Worm (Caenorhabditis elegans) whole organism, L4 larva: ENCODE data around the gene eif-3.B.
A peak's percentile ranks its signal among the peaks of the same experiment; 100 is the strongest.

ENCODE experiments used
- F10B5.3 ChIP-seq: sonication (generic microtip); optimal IDR thresholded peaks from 2 replicates; lab custom pipeline; 2016; ENCODE audit warnings: mild to moderate bottlenecking, missing genetic modification characterization, missing compliant biosample characterization
- F26F4.8 ChIP-seq: fragments of 200-800 bp; sonication (Bioruptor generic); conservative IDR thresholded peaks from 2 replicates; pipeline ENCODE4 v1.3.6; 2022; ENCODE audit warnings: missing genetic modification characterization, missing compliant biosample characterization
- F49E8.2 ChIP-seq: sonication (generic microtip); optimal IDR thresholded peaks from 2 replicates; lab custom pipeline; 2016; ENCODE audit warnings: missing compliant biosample characterization, mild to moderate bottlenecking, missing genetic modification characterization, borderline replicate concordance
- T26A8.4 ChIP-seq: fragments of 200-800 bp; sonication (Bioruptor generic); IDR thresholded peaks from 2 replicates; pipeline ENCODE4 v1.3.6; 2022; ENCODE audit warnings: missing genetic modification characterization, missing compliant biosample characterization
- Y48G9A.11 ChIP-seq: fragments of 200-800 bp; sonication (Bioruptor generic); IDR thresholded peaks from 2 replicates; pipeline ENCODE4 v1.3.6; 2022; ENCODE audit warnings: missing genetic modification reagents, missing genetic modification characterization, missing compliant biosample characterization
- ZK546.5 ChIP-seq, 2 experiments: sonication (generic microtip); optimal IDR thresholded peaks; 2 replicates each; lab custom pipeline; 2017; ENCODE audit warnings: missing biosample characterization in 2 of 2, missing genetic modification characterization in 2 of 2
- ama-1 ChIP-seq: fragments of 150-350 bp; optimal IDR thresholded peaks from 2 replicates; lab custom pipeline; 2014; ENCODE audit warnings: inconsistent platforms, mixed read lengths
- arid-1 ChIP-seq: fragments of 200-800 bp; sonication (Bioruptor generic); conservative IDR thresholded peaks from 2 replicates; pipeline ENCODE4 v1.3.6; 2022; ENCODE audit warnings: missing genetic modification reagents, missing genetic modification characterization, missing compliant biosample characterization
- ceh-32 ChIP-seq: sonication (generic microtip); optimal IDR thresholded peaks from 2 replicates; lab custom pipeline; 2016; ENCODE audit warnings: mild to moderate bottlenecking, missing genetic modification characterization, missing compliant biosample characterization; ENCODE audit not compliant: poor library complexity
- ceh-82 ChIP-seq: sonication (generic microtip); optimal IDR thresholded peaks from 2 replicates; lab custom pipeline; 2017; ENCODE audit warnings: missing biosample characterization, missing genetic modification characterization
- ces-1 ChIP-seq: fragments of 150-350 bp; sonication (generic microtip); optimal IDR thresholded peaks from 4 replicates; lab custom pipeline; 2014; ENCODE audit warnings: missing biosample characterization, missing genetic modification reagents, missing genetic modification characterization
- ctbp-1 ChIP-seq: fragments of 200-800 bp; sonication (Bioruptor generic); IDR thresholded peaks from 2 replicates; pipeline ENCODE4 v1.3.6; 2022; ENCODE audit warnings: missing genetic modification reagents, missing genetic modification characterization, missing compliant biosample characterization
- daf-12 ChIP-seq: fragments of 150-350 bp; optimal IDR thresholded peaks from 2 replicates; lab custom pipeline; 2014; ENCODE audit warnings: missing biosample characterization, missing genetic modification reagents, missing genetic modification characterization
- daf-19 ChIP-seq: fragments of 200-800 bp; sonication (Bioruptor generic); conservative IDR thresholded peaks from 2 replicates; pipeline ENCODE4 v1.3.6; 2022; ENCODE audit warnings: missing genetic modification characterization, missing compliant biosample characterization
- dmd-6 ChIP-seq: fragments of 200-800 bp; sonication (Bioruptor generic); IDR thresholded peaks from 2 replicates; pipeline ENCODE4 v1.3.6; 2022; ENCODE audit warnings: missing genetic modification reagents, missing genetic modification characterization, missing compliant biosample characterization
- dmd-9 ChIP-seq: fragments of 200-800 bp; sonication (Bioruptor generic); IDR thresholded peaks from 2 replicates; pipeline ENCODE4 v1.3.6; 2022; ENCODE audit warnings: missing genetic modification reagents, missing genetic modification characterization, missing compliant biosample characterization
- dve-1 ChIP-seq: sonication (generic microtip); optimal IDR thresholded peaks from 2 replicates; lab custom pipeline; 2017; ENCODE audit warnings: antibody characterized with exemption, mild to moderate bottlenecking, missing genetic modification characterization, missing compliant biosample characterization; ENCODE audit not compliant: insufficient read depth
- egl-27 ChIP-seq: sonication (generic microtip); optimal IDR thresholded peaks from 3 replicates; lab custom pipeline; 2017; ENCODE audit warnings: missing biosample characterization, missing genetic modification reagents, missing genetic modification characterization
- fkh-10 ChIP-seq: fragments of 150-350 bp; optimal IDR thresholded peaks from 2 replicates; lab custom pipeline; 2014; ENCODE audit warnings: missing biosample characterization, missing genetic modification reagents, missing genetic modification characterization
- hif-1 ChIP-seq, 2 experiments: sonication (generic microtip); optimal IDR thresholded peaks; 2 replicates each; lab custom pipeline; 2016 to 2017; ENCODE audit warnings: missing compliant biosample characterization in 2 of 2, missing genetic modification characterization in 2 of 2, missing genetic modification reagents in 2 of 2, missing genotype in 2 of 2, mild to moderate bottlenecking in 1 of 2
- hlh-30 ChIP-seq: sonication (generic microtip); optimal IDR thresholded peaks from 2 replicates; lab custom pipeline; 2017; ENCODE audit warnings: antibody characterized with exemption, mild to moderate bottlenecking, missing genetic modification characterization, missing compliant biosample characterization; ENCODE audit not compliant: insufficient read depth
- hmg-1.1 ChIP-seq: fragments of 200-800 bp; sonication (Bioruptor generic); IDR thresholded peaks from 2 replicates; pipeline ENCODE4 v1.3.6; 2022; ENCODE audit warnings: missing genetic modification reagents, missing genetic modification characterization, missing compliant biosample characterization
- lin-15B ChIP-seq: fragments of 150-350 bp; sonication (generic microtip); optimal IDR thresholded peaks from 3 replicates; lab custom pipeline; 2014; ENCODE audit warnings: missing biosample characterization, missing genetic modification characterization
- lin-38 ChIP-seq: fragments of 200-800 bp; sonication (Bioruptor generic); IDR thresholded peaks from 2 replicates; pipeline ENCODE4 v1.3.6; 2022; ENCODE audit warnings: missing genetic modification reagents, missing genetic modification characterization, missing compliant biosample characterization
- lin-39 ChIP-seq: fragments of 150-350 bp; optimal IDR thresholded peaks from 2 replicates; lab custom pipeline; 2014; ENCODE audit warnings: missing biosample characterization, missing genetic modification reagents, missing genetic modification characterization
- lir-3 ChIP-seq: sonication (generic microtip); optimal IDR thresholded peaks from 2 replicates; lab custom pipeline; 2016; ENCODE audit warnings: mild to moderate bottlenecking, missing genetic modification characterization, missing compliant biosample characterization
- lsy-2 ChIP-seq, 2 experiments: fragments of 150-350 bp in 1 of 2; sonication (generic microtip) in 1 of 2; optimal IDR thresholded peaks; 2 replicates each; lab custom pipeline; 2014 to 2017; ENCODE audit warnings: missing biosample characterization in 2 of 2, missing genetic modification characterization in 2 of 2
- madf-5 ChIP-seq, 2 experiments: fragments of 200-800 bp; sonication (Bioruptor generic); IDR thresholded peaks; 2 replicates each; pipeline ENCODE4 v1.3.6; 2022; ENCODE audit warnings: missing compliant biosample characterization in 2 of 2, missing genetic modification characterization in 2 of 2
- mdl-1 ChIP-seq, 2 experiments: fragments of 150-350 bp in 1 of 2; sonication (generic microtip) in 1 of 2; optimal IDR thresholded peaks; 2 replicates each; lab custom pipeline; 2014 to 2017; ENCODE audit warnings: missing biosample characterization in 2 of 2, missing genetic modification characterization in 2 of 2
- nhr-102 ChIP-seq: sonication (generic microtip); optimal IDR thresholded peaks from 2 replicates; lab custom pipeline; 2016; ENCODE audit warnings: mild to moderate bottlenecking, missing genetic modification characterization, moderate library complexity, missing compliant biosample characterization
- nhr-237 ChIP-seq: sonication (generic microtip); optimal IDR thresholded peaks from 2 replicates; lab custom pipeline; 2017; ENCODE audit warnings: missing biosample characterization, missing genetic modification characterization
- nhr-41 ChIP-seq: fragments of 200-800 bp; sonication (Bioruptor generic); IDR thresholded peaks from 2 replicates; pipeline ENCODE4 v1.3.6; 2022; ENCODE audit warnings: missing genetic modification reagents, missing genetic modification characterization, missing compliant biosample characterization
- nhr-42 ChIP-seq: fragments of 200-800 bp; sonication (Bioruptor generic); IDR thresholded peaks from 2 replicates; pipeline ENCODE4 v1.3.6; 2022; ENCODE audit warnings: missing genetic modification characterization, missing compliant biosample characterization
- nhr-6 ChIP-seq: fragments of 150-350 bp; optimal IDR thresholded peaks from 2 replicates; lab custom pipeline; 2014; ENCODE audit warnings: missing biosample characterization, missing genetic modification characterization
- nhr-77 ChIP-seq: fragments of 150-350 bp; optimal IDR thresholded peaks from 2 replicates; lab custom pipeline; 2014; ENCODE audit warnings: missing biosample characterization, missing genetic modification characterization
- pqm-1 ChIP-seq: sonication (generic microtip); optimal IDR thresholded peaks from 2 replicates; lab custom pipeline; 2017; ENCODE audit warnings: missing biosample characterization, missing genetic modification characterization
- rbr-2 ChIP-seq: sonication (generic microtip); optimal IDR thresholded peaks from 2 replicates; lab custom pipeline; 2016; ENCODE audit warnings: missing genotype, missing genetic modification characterization, missing compliant biosample characterization
- set-16 ChIP-seq: fragments of 200-800 bp; sonication (Bioruptor generic); IDR thresholded peaks from 2 replicates; pipeline ENCODE4 v1.3.6; 2022; ENCODE audit warnings: missing genetic modification reagents, missing genetic modification characterization, missing compliant biosample characterization
- snpc-1.2 ChIP-seq: fragments of 200-800 bp; sonication (Bioruptor generic); IDR thresholded peaks from 2 replicates; pipeline ENCODE4 v1.3.6; 2022; ENCODE audit warnings: missing genetic modification reagents, missing genetic modification characterization, missing compliant biosample characterization
- snpc-4 ChIP-seq: fragments of 150-350 bp; optimal IDR thresholded peaks from 2 replicates; lab custom pipeline; 2014; ENCODE audit warnings: missing biosample characterization, missing genetic modification characterization
- unc-130 ChIP-seq: sonication (generic microtip); optimal IDR thresholded peaks from 2 replicates; lab custom pipeline; 2016; ENCODE audit warnings: missing genetic modification reagents, missing genetic modification characterization, missing compliant biosample characterization
- unc-62 ChIP-seq, 3 experiments: fragments of 150-350 bp in 1 of 3; sonication (generic microtip); optimal IDR thresholded peaks in 2 of 3; peaks in 1 of 3; 1 replicate in 1 of 3; 2 replicates in 2 of 3; lab custom pipeline; 2014 to 2017; ENCODE audit warnings: missing biosample characterization in 3 of 3, missing genetic modification characterization in 3 of 3, missing genetic modification reagents in 3 of 3, missing genotype in 1 of 3
- zag-1 ChIP-seq: fragments of 150-350 bp; optimal IDR thresholded peaks from 2 replicates; lab custom pipeline; 2014; ENCODE audit warnings: missing biosample characterization, missing genetic modification characterization
- zfp-3 ChIP-seq: fragments of 200-800 bp; sonication (Bioruptor generic); conservative IDR thresholded peaks from 2 replicates; pipeline ENCODE4 v1.3.6; 2022; ENCODE audit warnings: missing genetic modification reagents, missing genetic modification characterization, missing compliant biosample characterization
- zip-2 ChIP-seq: fragments of 150-350 bp; optimal IDR thresholded peaks from 2 replicates; lab custom pipeline; 2014; ENCODE audit warnings: missing biosample characterization, missing genetic modification characterization

Gene eif-3.B

DNA sequence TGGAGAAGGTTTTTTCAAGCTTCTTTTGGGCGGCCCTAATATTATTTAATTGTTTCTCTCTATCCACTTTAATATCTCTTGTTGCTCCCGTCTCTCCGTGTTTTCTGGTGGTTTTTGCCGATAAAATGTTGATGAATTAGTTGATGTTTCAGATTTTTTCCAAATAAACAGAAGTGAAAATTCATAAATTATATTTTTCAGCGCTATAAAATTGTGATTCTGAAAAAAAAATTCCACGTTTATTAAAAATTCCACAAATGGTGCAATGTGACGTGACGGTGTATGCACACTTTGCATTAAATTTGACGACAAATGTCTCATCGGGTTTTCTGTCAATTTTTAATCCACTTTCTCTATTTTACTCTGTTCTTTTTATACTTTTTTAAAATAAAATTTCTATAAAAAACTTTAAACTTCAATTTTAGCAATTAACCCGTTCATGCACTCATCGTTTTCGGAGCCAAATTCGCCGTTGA, 2.9 kb downstream of the eif-3.B start, which contains the start of gene tbc-20 (continued):
- TF ChIP-seq daf-12 (tag; lab: Kevin White, UChicago), result no peak
- TF ChIP-seq zip-2, result no peak
- no peak for TF ChIP-seq dve-1 (tag; lab: Kevin White, UChicago)
- no peak for TF ChIP-seq hlh-30
- TF ChIP-seq F49E8.2, result peak; percentile 39
- peak; percentile 9 for TF ChIP-seq nhr-102 (tag; lab: Kevin White, UChicago)

DNA sequence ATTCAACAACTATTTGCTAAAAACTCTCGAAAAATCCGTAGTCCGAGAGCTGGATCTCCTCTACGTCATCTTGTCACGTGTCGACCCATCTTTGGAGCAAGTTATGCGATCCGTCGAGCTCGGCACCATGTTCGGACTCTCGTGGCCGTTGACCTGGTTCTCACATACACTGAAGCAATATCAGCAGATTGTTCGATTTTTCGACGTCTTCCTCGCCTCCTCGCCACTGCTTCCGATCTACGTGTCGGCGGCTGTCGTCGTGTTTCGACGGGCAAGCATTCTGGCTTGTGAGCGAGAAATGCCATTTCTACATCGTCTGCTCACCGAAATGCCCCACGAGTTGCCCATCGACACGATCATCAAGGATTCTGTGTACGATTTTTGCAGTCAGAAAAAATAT, 4.2 kb downstream of the eif-3.B start:
- TF ChIP-seq nhr-42 (GFP tag; lab: Robert Waterston, UW) (0 out of 2 replicates have a peak, but pooled peaks have one; percentile 62), F10B5.3 (no peak), zfp-3 (0 out of 2 replicates have a peak, but pooled peaks have one; percentile 10), lin-15B (tag; lab: Kevin White, UChicago) (no peak), ama-1 (no peak), rbr-2 (tag; lab: Kevin White, UChicago) (no peak), pqm-1 (tag; lab: Kevin White, UChicago) (no peak), ZK546.5 (tag; optimal IDR thresholded peaks at IDR 0.05; lab: Kevin White, UChicago) (no peak), daf-19 (GFP tag; lab: Robert Waterston, UW) (no peak), lin-39 (no peak), lir-3 (tag; lab: Kevin White, UChicago) (no peak), dmd-6 (GFP tag; lab: Robert Waterston, UW) (peak; percentile 17; the same call in 1 of the 2 replicates), ces-1 (no peak), arid-1 (GFP tag; lab: Robert Waterston, UW) (no peak), nhr-41 (GFP tag; lab: Robert Waterston, UW) (no peak), F26F4.8 (GFP tag; lab: Robert Waterston, UW) (no peak), snpc-4 (tag; lab: Kevin White, UChicago) (no peak), madf-5 (GFP tag; IDR thresholded peaks at IDR 0.05; lab: Robert Waterston, UW) (0 out of 4 replicates have a peak, but pooled peaks of 1 of the 2 experiments have one; percentile 26), set-16 (GFP tag; lab: Robert Waterston, UW) (peak; percentile 28; the same call in 1 of the 2 replicates), dmd-9 (0 out of 2 replicates have a peak, but pooled peaks have one; percentile 54), nhr-237 (no peak), ctbp-1 (GFP tag; lab: Robert Waterston, UW) (0 out of 2 replicates have a peak, but pooled peaks have one; percentile 7), mdl-1 (tag; optimal IDR thresholded peaks at IDR 0.05; lab: Kevin White, UChicago) (no peak), lsy-2 (tag; optimal IDR thresholded peaks at IDR 0.05; lab: Kevin White, UChicago) (no peak), hmg-1.1 (GFP tag; lab: Robert Waterston, UW) (no peak), zag-1 (tag; lab: Kevin White, UChicago) (no peak), Y48G9A.11 (GFP tag; lab: Robert Waterston, UW) (no peak), ceh-82 (tag; lab: Kevin White, UChicago) (no peak), nhr-6 (tag; lab: Kevin White, UChicago) (no peak), hif-1 (tag; optimal IDR thresholded peaks at IDR 0.05; lab: Kevin White, UChicago) (no peak), nhr-77 (tag; lab: Kevin White, UChicago) (no peak), T26A8.4 (no peak), egl-27 (tag; lab: Kevin White, UChicago) (no peak), fkh-10 (GFP tag; lab: Kevin White, UChicago) (no peak), unc-62 (GFP tag; optimal IDR thresholded peaks at IDR 0.05 in 1 of 2; lab: Kevin White, UChicago) (no peak), unc-62 (tag; optimal IDR thresholded peaks at IDR 0.05; lab: Kevin White, UChicago) (no peak), lin-38 (no peak), snpc-1.2 (GFP tag; lab: Robert Waterston, UW) (no peak), unc-130 (no peak), ceh-32 (tag; lab: Kevin White, UChicago) (no peak)
- TF ChIP-seq, all 104 proteins: peak for 7
